Worm (Caenorhabditis elegans) whole organism, young adult: ENCODE measurements around the gene srh-95.

Experiments used
- B0336.3 ChIP-seq: fragments of 200-800 bp; sonication (Bioruptor generic); IDR thresholded peaks from 2 replicates; pipeline ENCODE4 v1.3.6; 2022; ENCODE audit warnings: missing genetic modification characterization, missing compliant biosample characterization
- C06A6.2 ChIP-seq: fragments of 200-800 bp; sonication (Bioruptor generic); conservative IDR thresholded peaks from 2 replicates; pipeline ENCODE4 v1.3.6; 2022; ENCODE audit warnings: missing genetic modification characterization, missing compliant biosample characterization
- F10E7.11 ChIP-seq: sonication (generic microtip); optimal IDR thresholded peaks from 2 replicates; lab custom pipeline; 2017; ENCODE audit warnings: mild to moderate bottlenecking, missing genetic modification characterization, moderate library complexity, missing compliant biosample characterization
- F57C9.4 ChIP-seq: sonication (generic microtip); optimal IDR thresholded peaks from 2 replicates; lab custom pipeline; 2017; ENCODE audit warnings: mild to moderate bottlenecking, missing genetic modification characterization, missing compliant biosample characterization
- K11D2.4 ChIP-seq: fragments of 200-800 bp; sonication (Bioruptor generic); IDR thresholded peaks from 2 replicates; pipeline ENCODE4 v1.3.6; 2022; ENCODE audit warnings: missing genetic modification reagents, missing genetic modification characterization, missing compliant biosample characterization
- T26A5.8 ChIP-seq: sonication (generic microtip); optimal IDR thresholded peaks from 2 replicates; lab custom pipeline; 2016; ENCODE audit warnings: missing genetic modification characterization, missing compliant biosample characterization
- Y56A3A.18 ChIP-seq: fragments of 200-800 bp; sonication (Bioruptor generic); IDR thresholded peaks from 2 replicates; pipeline ENCODE4 v1.3.6; 2022; ENCODE audit warnings: missing genetic modification reagents, missing genetic modification characterization, missing compliant biosample characterization
- aptf-2 ChIP-seq: fragments of 200-800 bp; sonication (Bioruptor generic); conservative IDR thresholded peaks from 2 replicates; pipeline ENCODE4 v1.3.6; 2022; ENCODE audit warnings: missing genetic modification reagents, missing genetic modification characterization, missing compliant biosample characterization
- bed-1 ChIP-seq: fragments of 200-800 bp; sonication (Bioruptor generic); IDR thresholded peaks from 2 replicates; pipeline ENCODE4 v1.3.6; 2022; ENCODE audit warnings: missing genetic modification reagents, missing genetic modification characterization, missing compliant biosample characterization
- cebp-1 ChIP-seq, 2 experiments: fragments of 200-800 bp in 1 of 2; sonication (Bioruptor generic) in 1 of 2; sonication (generic microtip) in 1 of 2; IDR thresholded peaks in 1 of 2; optimal IDR thresholded peaks in 1 of 2; 2 replicates each; pipeline versions ENCODE4 v1.3.6 to Lab custom; 2017 to 2022; ENCODE audit warnings: missing compliant biosample characterization in 2 of 2, missing genetic modification characterization in 2 of 2, mild to moderate bottlenecking in 1 of 2, missing genetic modification reagents in 1 of 2, moderate library complexity in 1 of 2
- ceh-27 ChIP-seq: fragments of 200-800 bp; sonication (Bioruptor generic); optimal IDR thresholded peaks from 2 replicates; lab custom pipeline; 2018; ENCODE audit warnings: mild to moderate bottlenecking, missing genetic modification characterization, moderate library complexity, missing compliant biosample characterization
- egl-18 ChIP-seq: fragments of 200-800 bp; sonication (Bioruptor generic); IDR thresholded peaks from 2 replicates; pipeline ENCODE4 v1.3.6; 2022; ENCODE audit warnings: missing genetic modification reagents, missing genetic modification characterization, missing compliant biosample characterization
- egrh-3 ChIP-seq: fragments of 200-800 bp; sonication (Bioruptor generic); IDR thresholded peaks from 2 replicates; pipeline ENCODE4 v1.3.6; 2022; ENCODE audit warnings: missing genetic modification reagents, missing genetic modification characterization, missing compliant biosample characterization
- ets-4 ChIP-seq: fragments of 200-800 bp; sonication (Bioruptor generic); optimal IDR thresholded peaks from 2 replicates; lab custom pipeline; 2018; ENCODE audit warnings: mild to moderate bottlenecking, missing genetic modification characterization, missing compliant biosample characterization
- hmg-1.2 ChIP-seq: fragments of 200-800 bp; sonication (Bioruptor generic); IDR thresholded peaks from 2 replicates; pipeline ENCODE4 v1.3.6; 2022; ENCODE audit warnings: missing genetic modification reagents, missing genetic modification characterization, missing compliant biosample characterization
- hsf-1 ChIP-seq: fragments of 200-800 bp; sonication (Bioruptor generic); IDR thresholded peaks from 2 replicates; pipeline ENCODE4 v1.3.6; 2022; ENCODE audit warnings: missing genetic modification reagents, missing genetic modification characterization, missing compliant biosample characterization
- let-526 ChIP-seq: fragments of 200-800 bp; sonication (Bioruptor generic); IDR thresholded peaks from 2 replicates; pipeline ENCODE4 v1.3.6; 2022; ENCODE audit warnings: missing genetic modification reagents, missing genetic modification characterization, missing compliant biosample characterization
- let-607 ChIP-seq, 2 experiments: fragments of 200-800 bp in 1 of 2; sonication (Bioruptor generic) in 1 of 2; sonication (generic microtip) in 1 of 2; optimal IDR thresholded peaks; 2 replicates each; lab custom pipeline; 2016 to 2018; ENCODE audit warnings: mild to moderate bottlenecking in 2 of 2, missing compliant biosample characterization in 2 of 2, missing genetic modification characterization in 2 of 2, moderate library complexity in 2 of 2, missing genotype in 1 of 2
- lsy-27 ChIP-seq: sonication (generic microtip); optimal IDR thresholded peaks from 2 replicates; lab custom pipeline; 2017; ENCODE audit warnings: missing genetic modification characterization, mild to moderate bottlenecking, missing compliant biosample characterization, antibody characterized with exemption, missing genotype, borderline replicate concordance; ENCODE audit not compliant: insufficient read depth
- nfyb-1 ChIP-seq: fragments of 200-800 bp; sonication (Bioruptor generic); IDR thresholded peaks from 2 replicates; pipeline ENCODE4 v1.3.6; 2022; ENCODE audit warnings: missing genetic modification reagents, missing genetic modification characterization, missing compliant biosample characterization
- repo-1 ChIP-seq: sonication (generic microtip); optimal IDR thresholded peaks from 2 replicates; lab custom pipeline; 2017; ENCODE audit warnings: mild to moderate bottlenecking, missing genetic modification characterization, missing compliant biosample characterization
- sdz-38 ChIP-seq: sonication (generic microtip); optimal IDR thresholded peaks from 2 replicates; lab custom pipeline; 2016; ENCODE audit warnings: missing genotype, missing genetic modification characterization, missing compliant biosample characterization
- snpc-1.1 ChIP-seq: sonication (generic microtip); optimal IDR thresholded peaks from 2 replicates; lab custom pipeline; 2017; ENCODE audit warnings: missing genetic modification characterization, mild to moderate bottlenecking, missing compliant biosample characterization, antibody characterized with exemption, moderate library complexity, missing genotype, missing genetic modification reagents; ENCODE audit not compliant: insufficient read depth
- snpc-4 ChIP-seq, 5 experiments: fragments of 150-350 bp in 1 of 5; sonication (generic microtip) in 4 of 5; optimal IDR thresholded peaks; 2 replicates each; lab custom pipeline; 2014 to 2018; ENCODE audit warnings: missing genetic modification characterization in 5 of 5, missing biosample characterization in 3 of 5, antibody characterized with exemption in 2 of 5, mild to moderate bottlenecking in 2 of 5, missing compliant biosample characterization in 2 of 5, missing genotype in 2 of 5, moderate library complexity in 2 of 5, missing genetic modification reagents in 1 of 5
- zfh-2 ChIP-seq: fragments of 200-800 bp; sonication (Bioruptor generic); conservative IDR thresholded peaks from 2 replicates; pipeline ENCODE4 v1.3.6; 2022; ENCODE audit warnings: missing genetic modification reagents, missing genetic modification characterization, missing compliant biosample characterization
- zim-3 ChIP-seq: sonication (generic microtip); optimal IDR thresholded peaks from 2 replicates; lab custom pipeline; 2017; ENCODE audit warnings: mild to moderate bottlenecking, missing genetic modification characterization, moderate library complexity, missing compliant biosample characterization
- ztf-18 ChIP-seq: sonication (generic microtip); optimal IDR thresholded peaks from 2 replicates; lab custom pipeline; 2016; ENCODE audit warnings: missing genotype, mild to moderate bottlenecking, missing genetic modification characterization, missing compliant biosample characterization
- ztf-22 ChIP-seq: fragments of 200-800 bp; sonication (Bioruptor generic); optimal IDR thresholded peaks from 2 replicates; lab custom pipeline; 2018; ENCODE audit warnings: mild to moderate bottlenecking, missing genetic modification characterization, moderate library complexity, missing compliant biosample characterization

srh-95 gene

DNA sequence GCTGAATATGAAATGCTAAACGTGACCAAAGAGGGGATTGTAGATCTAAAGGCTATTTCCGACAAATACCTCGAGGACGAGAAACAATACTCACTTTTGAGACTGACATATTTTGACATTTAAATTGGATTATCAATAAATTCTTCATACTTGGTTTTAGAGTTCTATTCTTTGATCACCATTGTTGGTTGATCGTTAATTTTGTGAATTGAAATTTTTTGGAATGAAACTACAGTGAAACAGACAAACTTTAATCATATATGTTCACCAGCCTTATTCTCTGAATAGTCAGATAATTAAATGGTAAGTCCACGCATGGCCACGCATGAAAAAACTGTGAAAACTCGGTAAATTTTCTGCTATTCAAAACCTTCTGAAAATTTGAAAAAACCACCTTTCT, 44.1 kb upstream of the srh-95 start, which contains the start of gene F11A5.18:
F11A5.18 (plus strand) TSS at position 301 of the 400 bp plus-strand sequence.
- no peak for TF ChIP-seq let-607 (tag; optimal IDR thresholded peaks at IDR 0.05; lab: Kevin White, UChicago)
- no peak for TF ChIP-seq let-526 (GFP tag; lab: Robert Waterston, UW)
- no peak for TF ChIP-seq lsy-27 (tag; lab: Kevin White, UChicago)
- no peak for TF ChIP-seq aptf-2 (GFP tag; lab: Robert Waterston, UW)
- no peak for TF ChIP-seq nfyb-1
- TF ChIP-seq hsf-1 (GFP tag; lab: Robert Waterston, UW), result no peak
- no peak for TF ChIP-seq C06A6.2 (GFP tag; lab: Robert Waterston, UW)
- no peak for TF ChIP-seq zfh-2 (GFP tag; lab: Robert Waterston, UW)
- TF ChIP-seq snpc-1.1 (tag; lab: Kevin White, UChicago), result no peak
- TF ChIP-seq sdz-38, result no peak
- no peak for TF ChIP-seq ets-4 (GFP tag; lab: Kevin White, UChicago)
- TF ChIP-seq ztf-18, result no peak
- no peak for TF ChIP-seq T26A5.8 (tag; lab: Kevin White, UChicago)
- no peak for TF ChIP-seq zim-3 (tag; lab: Kevin White, UChicago)
- TF ChIP-seq cebp-1 (GFP tag; IDR thresholded peaks at IDR 0.05; lab: Robert Waterston, UW), result no peak
- no peak for TF ChIP-seq cebp-1 (tag; optimal IDR thresholded peaks at IDR 0.05; lab: Kevin White, UChicago)

DNA sequence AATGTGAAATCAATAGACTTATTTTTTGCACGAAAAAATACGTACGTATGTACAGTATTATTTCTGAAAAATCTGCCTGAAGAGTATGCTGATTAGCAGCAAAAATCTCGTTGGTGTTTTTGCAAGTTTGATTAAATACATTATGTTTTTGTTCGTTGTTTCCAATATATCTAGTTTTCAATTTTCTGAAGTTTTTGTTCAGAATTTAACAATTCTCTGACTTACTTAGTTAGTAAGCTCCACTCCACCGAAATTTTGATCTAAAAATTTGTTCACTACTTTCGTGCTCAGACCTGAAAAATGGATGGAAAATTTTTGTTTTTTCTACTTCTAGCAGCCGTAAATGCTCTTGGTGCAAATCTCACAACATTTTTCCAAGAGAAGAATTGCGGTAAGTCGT, 41.8 kb upstream of the srh-95 start, which contains the start of gene irld-26:
irld-26 (plus strand) TSS at position 301 of the 400 bp plus-strand sequence.
- TF ChIP-seq aptf-2 (GFP tag; lab: Robert Waterston, UW) (no peak), snpc-4 (GFP tag; optimal IDR thresholded peaks at IDR 0.05; lab: Kevin White, UChicago) (no peak), snpc-4 (tag; optimal IDR thresholded peaks at IDR 0.05; lab: Kevin White, UChicago) (no peak), egrh-3 (GFP tag; lab: Robert Waterston, UW) (no peak), ets-4 (GFP tag; lab: Kevin White, UChicago) (no peak), B0336.3 (GFP tag; lab: Robert Waterston, UW) (no peak), hsf-1 (GFP tag; lab: Robert Waterston, UW) (no peak), Y56A3A.18 (GFP tag; lab: Robert Waterston, UW) (no peak), let-607 (tag; optimal IDR thresholded peaks at IDR 0.05; lab: Kevin White, UChicago) (no peak), ztf-22 (no peak), F10E7.11 (tag; lab: Kevin White, UChicago) (no peak), K11D2.4 (GFP tag; lab: Robert Waterston, UW) (no peak), ceh-27 (no peak), bed-1 (GFP tag; lab: Robert Waterston, UW) (no peak), egl-18 (GFP tag; lab: Robert Waterston, UW) (no peak), repo-1 (no peak), F57C9.4 (no peak)
- TF ChIP-seq, all 124 proteins: peak for 0

DNA sequence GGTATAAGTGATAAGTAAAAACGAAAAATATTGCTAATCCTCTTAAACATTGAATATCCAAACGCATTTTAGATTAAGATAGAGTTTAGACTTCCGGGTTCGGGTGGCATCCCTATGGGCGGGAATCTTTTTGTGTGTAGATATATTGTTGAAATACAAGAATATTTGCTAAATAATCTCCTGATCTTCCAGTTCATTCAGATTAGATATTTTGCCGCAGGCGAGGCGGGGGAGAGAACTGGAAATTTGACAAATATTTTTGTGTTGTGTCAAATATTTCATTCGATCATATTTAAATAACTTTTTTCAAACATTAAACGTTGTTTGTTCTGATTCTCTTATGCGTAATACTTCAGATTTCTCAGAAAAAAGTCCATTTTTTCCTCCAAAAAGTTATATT, 36.8 kb upstream of the srh-95 start, which contains the start of gene oac-15:
oac-15 (minus strand) TSS at position 101 of the 400 bp plus-strand sequence.
- TF ChIP-seq hmg-1.2 (GFP tag; lab: Robert Waterston, UW), result no peak
- TF ChIP-seq, all 124 proteins: peak for 0

DNA sequence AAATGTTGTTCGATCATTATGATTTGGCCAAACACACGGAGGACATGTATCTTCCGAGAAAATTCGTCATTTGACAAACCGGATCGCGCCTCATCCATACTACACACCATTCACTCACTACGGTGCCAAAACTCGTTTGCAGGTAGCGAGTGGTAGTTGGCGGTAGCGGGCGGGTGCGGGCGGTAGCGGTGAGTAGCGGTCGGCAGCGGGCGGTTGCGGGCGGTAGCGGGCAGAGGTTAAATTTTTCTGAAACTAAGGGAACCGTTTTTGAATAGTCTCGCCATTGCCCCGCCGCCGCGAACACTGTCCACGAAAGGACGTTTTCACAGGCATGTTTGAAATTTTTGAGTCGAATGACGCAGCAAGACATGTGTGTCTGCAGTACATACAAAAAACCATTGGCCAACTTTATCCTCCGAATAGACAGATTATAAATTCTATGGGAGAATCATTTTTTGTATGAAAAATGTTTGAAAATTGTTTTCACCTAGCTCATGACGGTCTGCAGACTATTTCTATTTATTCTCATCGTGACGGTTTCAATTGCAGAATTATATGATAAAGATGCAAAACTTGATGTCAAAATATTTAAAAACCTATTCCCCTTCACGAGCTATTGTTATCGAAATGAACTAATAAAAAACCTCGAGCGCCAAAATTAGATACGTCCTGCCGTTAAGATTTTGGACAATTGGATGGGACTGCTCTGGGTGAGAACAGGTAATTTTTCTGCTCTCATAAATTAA, 36.2 kb upstream of the srh-95 start, which contains the start of gene F11A5.16:
F11A5.16 (plus strand) TSS at position 696 of the 746 bp plus-strand sequence.
- TF ChIP-seq aptf-2 (GFP tag; lab: Robert Waterston, UW) (no peak), zfh-2 (GFP tag; lab: Robert Waterston, UW) (peak; percentile 76)
